Worm (Caenorhabditis elegans): ENCODE measurements around the gene morc-1.
A peak's percentile ranks its signal among the peaks of the same experiment; 100 is the strongest.

morc-1 gene

DNA sequence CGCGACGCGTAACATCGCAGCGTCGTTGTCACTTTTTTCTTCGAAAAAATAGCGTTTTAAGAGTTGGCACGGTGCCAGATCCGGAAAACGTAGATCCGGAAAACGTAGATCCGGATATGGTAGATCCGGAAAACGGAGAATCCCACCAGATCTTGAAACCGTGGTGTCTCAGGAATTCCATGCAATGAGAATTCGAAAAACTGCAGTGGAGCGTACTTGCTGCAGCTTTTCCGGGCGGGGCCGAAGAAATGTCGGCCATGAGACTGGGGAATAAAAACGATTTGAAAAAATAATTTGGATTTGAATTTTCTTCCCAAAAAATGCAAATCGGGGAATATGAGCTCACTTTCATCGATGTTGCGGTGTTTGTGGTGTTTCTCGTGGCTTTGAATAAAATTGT is 34.2 kb downstream of the morc-1 start, which contains the start of gene K10D2.5 (continued):
- peak; percentile 65 for TF ChIP-seq aly-2 (tag; optimal IDR thresholded peaks at IDR 0.05)
- TF ChIP-seq elt-2 (tag; optimal IDR thresholded peaks at IDR 0.05), result peak; percentile 51
- TF ChIP-seq sup-37 (GFP tag; optimal IDR thresholded peaks at IDR 0.05), result peak; percentile 72
- TF ChIP-seq nhr-47 (tag; optimal IDR thresholded peaks at IDR 0.05), result peak; percentile 96
- peak in 1 of 2 experiments; percentile 78 for TF ChIP-seq mdl-1 (tag; optimal IDR thresholded peaks at IDR 0.05)
- peak; percentile 94 for TF ChIP-seq ceh-90 (tag; optimal IDR thresholded peaks at IDR 0.05)
- peak; percentile 94 for TF ChIP-seq nhr-20 (tag; optimal IDR thresholded peaks at IDR 0.05)
- TF ChIP-seq nhr-90 (tag; optimal IDR thresholded peaks at IDR 0.05; ENCODE audit: poor library complexity), result peak; percentile 96
- TF ChIP-seq tbx-2 (tag; optimal IDR thresholded peaks at IDR 0.05), result peak; percentile 96
- TF ChIP-seq irx-1 (tag; optimal IDR thresholded peaks at IDR 0.05), result peak; percentile 93
- TF ChIP-seq ztf-11 (tag; optimal IDR thresholded peaks at IDR 0.05), result peak in 1 of 2 experiments; percentile 99
- TF ChIP-seq hlh-17 (GFP tag; optimal IDR thresholded peaks at IDR 0.05; ENCODE audit: borderline replicate concordance), result peak; percentile 56
- TF ChIP-seq F16B12.6 (tag; optimal IDR thresholded peaks at IDR 0.05), result peak; percentile 73
- peak; percentile 95 for TF ChIP-seq nhr-19 (GFP tag; conservative IDR thresholded peaks at IDR 0.05)
- TF ChIP-seq lin-13 (GFP tag; optimal IDR thresholded peaks at IDR 0.05), result peak; percentile 95
- TF ChIP-seq ceh-63 (GFP tag; optimal IDR thresholded peaks at IDR 0.05), result peak; percentile 95
- no peak for TF ChIP-seq hlh-4 (tag; optimal IDR thresholded peaks at IDR 0.05)
- peak; percentile 79 for TF ChIP-seq jun-1 (tag; optimal IDR thresholded peaks at IDR 0.05)
- TF ChIP-seq xbp-1 (tag; optimal IDR thresholded peaks at IDR 0.05), result peak; percentile 95
- peak; percentile 50 for TF ChIP-seq zip-4 (GFP tag; optimal IDR thresholded peaks at IDR 0.05)
- TF ChIP-seq dpl-1 (GFP tag; optimal IDR thresholded peaks at IDR 0.05), result peak; percentile 85 to 88 (median 88)
- TF ChIP-seq fkh-10 (GFP tag; optimal IDR thresholded peaks at IDR 0.05), result peak; percentile 65
- peak; percentile 98 for TF ChIP-seq lir-3 (tag; optimal IDR thresholded peaks at IDR 0.05; ENCODE audit: poor library complexity)
- peak; percentile 94 for TF ChIP-seq mep-1 (tag; optimal IDR thresholded peaks at IDR 0.05)
- no peak for TF ChIP-seq nhr-84 (tag; optimal IDR thresholded peaks at IDR 0.05)
- peak; percentile 98 for TF ChIP-seq unc-98 (GFP tag; IDR thresholded peaks at IDR 0.05)
- TF ChIP-seq pag-3 (tag; optimal IDR thresholded peaks at IDR 0.05; ENCODE audit: borderline replicate concordance, insufficient read depth), result peak; percentile 18
- TF ChIP-seq ztf-4 (tag; optimal IDR thresholded peaks at IDR 0.05), result peak; percentile 47
- peak; percentile 84 for TF ChIP-seq Y116A8C.19 (tag; optimal IDR thresholded peaks at IDR 0.05; ENCODE audit: borderline replicate concordance)
- TF ChIP-seq rnt-1 (tag; optimal IDR thresholded peaks at IDR 0.05), result peak; percentile 100
- TF ChIP-seq isw-1 (GFP tag; IDR thresholded peaks at IDR 0.05), result peak; percentile 97
- TF ChIP-seq nhr-85 (tag), result peak; percentile 95
- no peak for TF ChIP-seq nhr-28 (tag; optimal IDR thresholded peaks at IDR 0.05)
- TF ChIP-seq unc-86 (tag; optimal IDR thresholded peaks at IDR 0.05), result peak; percentile 91
- TF ChIP-seq fos-1 (tag; optimal IDR thresholded peaks at IDR 0.05), result peak; percentile 82
- TF ChIP-seq sox-4 (tag; optimal IDR thresholded peaks at IDR 0.05), result peak; percentile 91
- no peak for TF ChIP-seq unc-62 (GFP tag; optimal IDR thresholded peaks at IDR 0.05)
- TF ChIP-seq lin-35 (GFP tag; optimal IDR thresholded peaks at IDR 0.05), result peak; percentile 87 to 92
- TF ChIP-seq lin-15B (tag; optimal IDR thresholded peaks at IDR 0.05), result peak; percentile 98
- TF ChIP-seq ceh-8 (GFP tag; optimal IDR thresholded peaks at IDR 0.05), result peak; percentile 50
- TF ChIP-seq nhr-77 (tag; optimal IDR thresholded peaks at IDR 0.05), result peak; percentile 89
- TF ChIP-seq skn-1 (tag; optimal IDR thresholded peaks at IDR 0.05), result peak; percentile 84
- no peak for TF ChIP-seq alr-1 (tag; optimal IDR thresholded peaks at IDR 0.05; ENCODE audit: borderline replicate concordance)
- peak; percentile 94 for TF ChIP-seq C16A3.4 (tag; optimal IDR thresholded peaks at IDR 0.05)
- peak; percentile 94 for TF ChIP-seq dsc-1 (tag; optimal IDR thresholded peaks at IDR 0.05)
